Worm (Caenorhabditis elegans): Measurements from ENCODE around the gene srd-17.

Gene srd-17

DNA sequence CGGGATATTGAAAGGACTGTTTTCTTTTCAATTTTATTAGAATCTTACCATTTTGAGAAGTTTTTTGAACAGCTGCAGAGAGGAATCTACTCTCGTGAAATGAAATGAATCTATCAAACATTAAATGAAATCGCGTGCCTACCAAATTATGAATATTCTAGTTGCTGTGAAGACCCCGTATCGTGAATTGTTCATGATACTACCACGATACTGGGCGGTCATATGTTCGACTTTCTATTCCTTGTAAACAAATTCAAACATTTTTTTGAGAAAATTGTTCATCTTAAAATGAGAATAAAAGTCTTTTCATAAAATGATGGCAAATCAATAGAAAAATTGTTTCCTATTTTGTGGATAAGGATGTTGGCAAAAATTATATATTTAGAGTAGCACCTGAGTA lies 46.7 kb downstream of the srd-17 start, which contains the start of gene gcy-34:
gcy-34 (minus strand) TSS at position 101 of the 400 bp plus-strand sequence.
- no peak for TF ChIP-seq hnd-1 (tag; optimal IDR thresholded peaks at IDR 0.05)
- no peak for TF ChIP-seq F13C5.2 (tag; optimal IDR thresholded peaks at IDR 0.05)
- TF ChIP-seq sea-1 (GFP tag; conservative IDR thresholded peaks at IDR 0.05), result no peak
- no peak for TF ChIP-seq pes-1 (GFP tag; IDR thresholded peaks at IDR 0.05)
- TF ChIP-seq ets-7 (tag; optimal IDR thresholded peaks at IDR 0.05), result no peak
- no peak for TF ChIP-seq tra-4 (tag; optimal IDR thresholded peaks at IDR 0.05)
- no peak for TF ChIP-seq hmg-4 (GFP tag; optimal IDR thresholded peaks at IDR 0.05)
- no peak for TF ChIP-seq tbx-37 (GFP tag; conservative IDR thresholded peaks at IDR 0.05)
- no peak for TF ChIP-seq scrt-1 (GFP tag; IDR thresholded peaks at IDR 0.05)
- no peak for TF ChIP-seq ama-1 (optimal IDR thresholded peaks at IDR 0.05)
- no peak for TF ChIP-seq flt-1 (GFP tag; IDR thresholded peaks at IDR 0.05)
- TF ChIP-seq tbx-11 (GFP tag; IDR thresholded peaks at IDR 0.05), result no peak

DNA sequence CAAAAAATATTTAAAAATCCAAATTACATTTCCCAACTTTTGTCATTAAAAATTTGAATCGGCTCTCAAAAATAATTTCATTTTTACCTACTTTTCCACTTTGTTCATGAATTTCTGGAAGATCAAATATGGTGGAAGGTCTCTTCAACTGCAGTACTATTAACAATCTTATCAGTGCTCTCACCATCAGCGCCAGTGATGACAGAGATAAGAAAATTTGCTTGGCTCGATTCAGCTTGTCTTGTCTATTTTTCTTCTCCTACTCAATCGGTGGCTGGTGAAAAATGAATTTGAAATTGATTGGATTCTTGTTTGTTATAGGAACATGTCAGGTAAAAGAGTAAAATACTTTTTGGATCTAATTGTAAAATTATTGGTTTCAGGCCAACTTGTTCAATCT lies 51.5 kb downstream of the srd-17 start, which contains the start of gene cpz-2:
cpz-2 (plus strand) TSS at position 210 of the 400 bp plus-strand sequence.
- TF ChIP-seq sea-1 (GFP tag; conservative IDR thresholded peaks at IDR 0.05) (no peak), B0310.2 (tag; optimal IDR thresholded peaks at IDR 0.05) (no peak)

Measured in whole organism, early embryonic.